Fruit fly (Drosophila melanogaster): ENCODE data around the gene CG7488.

Gene CG7488

dm6 chr3R:13039037-13039583 is 43.7 kb downstream of the CG7488 start:
- TF ChIP-seq sens (GFP tag) (peak; percentile 61), CG31441 (GFP tag; IDR thresholded peaks at IDR 0.05) (no peak), gfzf (GFP tag; optimal IDR thresholded peaks at IDR 0.05) (no peak), CG9932 (GFP tag; IDR thresholded peaks at IDR 0.05) (peak; percentile 47), Atf6 (GFP tag; IDR thresholded peaks at IDR 0.05) (no peak), Hr78 (GFP tag; optimal IDR thresholded peaks at IDR 0.05) (no peak), ab (GFP tag; optimal IDR thresholded peaks at IDR 0.05) (no peak), CG7963 (GFP tag; IDR thresholded peaks at IDR 0.05; ENCODE audit: partially characterized antibody) (no peak), Ptx1 (GFP tag; IDR thresholded peaks at IDR 0.05) (peak; percentile 37; the same call in 1 of the 2 replicates), pho (GFP tag; optimal IDR thresholded peaks at IDR 0.05) (no peak), Gug (GFP tag; IDR thresholded peaks at IDR 0.05) (peak; percentile 53; the same call in 3 of the 4 replicates), CG5953 (GFP tag; IDR thresholded peaks at IDR 0.05) (0 out of 2 replicates have a peak, but pooled peaks have one; percentile 5), esg (GFP tag; conservative IDR thresholded peaks at IDR 0.05) (no peak), lmd (GFP tag; IDR thresholded peaks at IDR 0.05) (peak; percentile 36; the same call in 1 of the 2 replicates), Rfx (GFP tag; IDR thresholded peaks at IDR 0.05) (peak; percentile 54; the same call in 1 of the 2 replicates), slbo (GFP tag; IDR thresholded peaks at IDR 0.05) (peak; percentile 64), CG6689 (GFP tag; IDR thresholded peaks at IDR 0.05) (0 out of 2 replicates have a peak, but pooled peaks have one; percentile 14), E2f2 (GFP tag; IDR thresholded peaks at IDR 0.05) (no peak), hb (GFP tag; IDR thresholded peaks at IDR 0.05; ENCODE audit: partially characterized antibody) (no peak), row (GFP tag; IDR thresholded peaks at IDR 0.05) (peak; percentile 63; the same call in 2 of the 3 replicates), Aef1 (GFP tag; IDR thresholded peaks at IDR 0.05) (peak; percentile 40; the same call in 1 of the 3 replicates), BtbVII (GFP tag; optimal IDR thresholded peaks at IDR 0.05) (no peak), zfh2 (GFP tag; optimal IDR thresholded peaks at IDR 0.05) (peak; percentile 10), Optix (GFP tag; IDR thresholded peaks at IDR 0.05) (0 out of 3 replicates have a peak, but pooled peaks have one; percentile 10), grau (tag; optimal IDR thresholded peaks at IDR 0.05) (peak; percentile 55), zfh1 (GFP tag; IDR thresholded peaks at IDR 0.05) (no peak), Myb (GFP tag; optimal IDR thresholded peaks at IDR 0.05) (no peak), CG8388 (GFP tag; optimal IDR thresholded peaks at IDR 0.05) (no peak), ERR (GFP tag; optimal IDR thresholded peaks at IDR 0.05) (no peak), Dip3 (GFP tag; optimal IDR thresholded peaks at IDR 0.05) (no peak), bigmax (GFP tag; optimal IDR thresholded peaks at IDR 0.05) (no peak), CG3163 (GFP tag; optimal IDR thresholded peaks at IDR 0.05) (no peak), CG30020 (tag; optimal IDR thresholded peaks at IDR 0.05) (no peak), CG14441 (GFP tag; IDR thresholded peaks at IDR 0.05) (0 out of 2 replicates have a peak, but pooled peaks have one; percentile 22), ttk (GFP tag; IDR thresholded peaks at IDR 0.05) (no peak), CG10979 (tag; optimal IDR thresholded peaks at IDR 0.05) (no peak), org-1 (GFP tag; optimal IDR thresholded peaks at IDR 0.05) (no peak), Med (GFP tag) (peak; percentile 65), CG10959 (GFP tag; IDR thresholded peaks at IDR 0.05) (no peak), tio (GFP tag; optimal IDR thresholded peaks at IDR 0.05) (no peak), CG10431 (GFP tag; optimal IDR thresholded peaks at IDR 0.05) (no peak), Oaz (GFP tag; IDR thresholded peaks at IDR 0.05) (no peak), Bdp1 (GFP tag; optimal IDR thresholded peaks at IDR 0.05) (no peak), knrl (GFP tag; IDR thresholded peaks at IDR 0.05; ENCODE audit: partially characterized antibody) (no peak), gce (GFP tag; IDR thresholded peaks at IDR 0.05) (no peak), Fer2 (tag; optimal IDR thresholded peaks at IDR 0.05) (no peak), CG11456 (GFP tag; IDR thresholded peaks at IDR 0.05) (peak; percentile 29; the same call in 1 of the 3 replicates), bcd (GFP tag; optimal IDR thresholded peaks at IDR 0.05) (no peak), CG16863 (GFP tag; optimal IDR thresholded peaks at IDR 0.05) (no peak), H2.0 (GFP tag; IDR thresholded peaks at IDR 0.05) (no peak), cwo (GFP tag; optimal IDR thresholded peaks at IDR 0.05) (no peak)

All from whole organism, embryonic.